Fruit fly (Drosophila melanogaster) whole organism, wandering third instar larva: ENCODE measurements around the gene slou.

Source experiments
- Abd-B ChIP-seq: fragments of >200 bp; optimal IDR thresholded peaks from 2 replicates; lab custom pipeline; 2017; ENCODE audit warnings: missing biosample characterization, missing genetic modification characterization
- CG32264 ChIP-seq: fragments of 200-800 bp; sonication (Bioruptor generic); optimal IDR thresholded peaks from 2 replicates; lab custom pipeline; 2016; ENCODE audit warnings: missing biosample characterization, missing genetic modification characterization
- CG9705 ChIP-seq: fragments of 200-800 bp; sonication (Bioruptor generic); optimal IDR thresholded peaks from 2 replicates; lab custom pipeline; 2018; ENCODE audit warnings: missing biosample characterization, mild to moderate bottlenecking, missing genetic modification characterization
- CrebA ChIP-seq: fragments of 200-800 bp; sonication (Bioruptor generic); optimal IDR thresholded peaks from 2 replicates; lab custom pipeline; 2016; ENCODE audit warnings: missing biosample characterization, mild to moderate bottlenecking, missing genetic modification characterization, borderline replicate concordance
- Dfd ChIP-seq: fragments of >200 bp; optimal IDR thresholded peaks from 2 replicates; lab custom pipeline; 2017; ENCODE audit warnings: missing biosample characterization, missing genetic modification characterization
- Dif ChIP-seq: fragments of 200-275, 200-300 bp; sonication (Bioruptor generic); optimal IDR thresholded peaks from 2 replicates; lab custom pipeline; 2018; ENCODE audit warnings: missing biosample characterization, missing genetic modification characterization; ENCODE audit not compliant: partially characterized antibody
- GATAd ChIP-seq: sonication (Bioruptor generic); optimal IDR thresholded peaks from 2 replicates; lab custom pipeline; 2016; ENCODE audit warnings: missing biosample characterization, missing genetic modification characterization
- HLH106 ChIP-seq: fragments of 200-800 bp; optimal IDR thresholded peaks from 3 replicates; lab custom pipeline; 2019; ENCODE audit warnings: missing biosample characterization, mild to moderate bottlenecking, missing genetic modification characterization, moderate library complexity
- Hnf4 ChIP-seq: fragments of 200-800 bp; sonication (Bioruptor generic); optimal IDR thresholded peaks from 2 replicates; lab custom pipeline; 2016; ENCODE audit warnings: missing biosample characterization, mild to moderate bottlenecking, missing genetic modification characterization
- Hr78 ChIP-seq: fragments of >200 bp; optimal IDR thresholded peaks from 2 replicates; lab custom pipeline; 2017; ENCODE audit warnings: missing biosample characterization, missing genetic modification characterization
- Hr83 ChIP-seq: fragments of 200-300 bp; sonication (Bioruptor generic); optimal IDR thresholded peaks from 2 replicates; lab custom pipeline; 2016; ENCODE audit warnings: missing biosample characterization, mild to moderate bottlenecking, missing genetic modification characterization, moderate library complexity; ENCODE audit not compliant: poor library complexity, severe bottlenecking
- Jra ChIP-seq: sonication (Bioruptor generic); optimal IDR thresholded peaks from 2 replicates; lab custom pipeline; 2016; ENCODE audit warnings: missing biosample characterization, missing genetic modification characterization
- Mio ChIP-seq: sonication (Bioruptor generic); optimal IDR thresholded peaks from 2 replicates; lab custom pipeline; 2016; ENCODE audit warnings: missing biosample characterization, missing genetic modification characterization
- Myc ChIP-seq: fragments of >200 bp; optimal IDR thresholded peaks from 2 replicates; lab custom pipeline; 2017
- N ChIP-seq: fragments of >200 bp; optimal IDR thresholded peaks from 2 replicates; lab custom pipeline; 2018; ENCODE audit warnings: missing biosample characterization, missing external identifiers, missing genetic modification characterization
- OdsH ChIP-seq: fragments of 200-800 bp; sonication (Bioruptor generic); optimal IDR thresholded peaks from 2 replicates; lab custom pipeline; 2016; ENCODE audit warnings: missing biosample characterization, mild to moderate bottlenecking, missing genetic modification characterization
- Rel ChIP-seq, 2 experiments: fragments of 200-800 bp; sonication (Bioruptor generic) in 1 of 2; optimal IDR thresholded peaks; 2 replicates in 1 of 2; 3 replicates in 1 of 2; lab custom pipeline; 2016 to 2019; ENCODE audit warnings: mild to moderate bottlenecking in 2 of 2, missing biosample characterization in 2 of 2, missing genetic modification characterization in 2 of 2, moderate library complexity in 1 of 2
- Sp1 ChIP-seq: fragments of 200-800 bp; sonication (Bioruptor generic); optimal IDR thresholded peaks from 3 replicates; lab custom pipeline; 2019; ENCODE audit warnings: missing biosample characterization, mild to moderate bottlenecking, missing genetic modification characterization, moderate library complexity
- Vsx2 ChIP-seq: fragments of 200-300, 225-300 bp; sonication (Bioruptor generic); optimal IDR thresholded peaks from 2 replicates; lab custom pipeline; 2018; ENCODE audit warnings: missing biosample characterization, missing genetic modification characterization; ENCODE audit not compliant: partially characterized antibody
- br ChIP-seq: fragments of 200-800 bp; sonication (Bioruptor generic); optimal IDR thresholded peaks from 2 replicates; lab custom pipeline; 2016; ENCODE audit warnings: missing biosample characterization, missing genetic modification characterization
- brk ChIP-seq: fragments of 200-800 bp; sonication (Bioruptor generic); optimal IDR thresholded peaks from 2 replicates; lab custom pipeline; 2016; ENCODE audit warnings: missing biosample characterization, mild to moderate bottlenecking, missing genetic modification characterization
- dl ChIP-seq, 2 experiments: fragments of 175-275, 200-275 bp in 1 of 2; fragments of 200-275 bp in 1 of 2; sonication (Bioruptor generic); optimal IDR thresholded peaks; lab custom pipeline; 2018; ENCODE audit warnings: mild to moderate bottlenecking in 2 of 2, missing biosample characterization in 2 of 2, missing genetic modification characterization in 2 of 2, moderate library complexity in 2 of 2; ENCODE audit not compliant: partially characterized antibody in 2 of 2, insufficient read depth in 1 of 2
- dmrt93B ChIP-seq: fragments of 200-800 bp; sonication (Bioruptor generic); optimal IDR thresholded peaks from 2 replicates; lab custom pipeline; 2018; ENCODE audit warnings: missing biosample characterization, mild to moderate bottlenecking, missing genetic modification characterization
- dsf ChIP-seq: sonication (Bioruptor generic); optimal IDR thresholded peaks from 2 replicates; lab custom pipeline; 2016; ENCODE audit warnings: missing biosample characterization, missing genetic modification characterization, borderline replicate concordance
- ey ChIP-seq: fragments of 200-800 bp; sonication (Bioruptor generic); optimal IDR thresholded peaks from 2 replicates; lab custom pipeline; 2016; ENCODE audit warnings: missing biosample characterization, missing genetic modification characterization
- foxo ChIP-seq, 2 experiments: fragments of 200-800 bp; sonication (Bioruptor generic); optimal IDR thresholded peaks; 2 replicates in 1 of 2; 3 replicates in 1 of 2; lab custom pipeline; 2016 to 2017; ENCODE audit warnings: missing biosample characterization in 2 of 2, missing genetic modification characterization in 2 of 2
- fru ChIP-seq: fragments of 200-800 bp; sonication (Bioruptor generic); optimal IDR thresholded peaks from 3 replicates; lab custom pipeline; 2016; ENCODE audit warnings: missing biosample characterization, mild to moderate bottlenecking, missing genetic modification characterization
- h ChIP-seq: fragments of 200-800 bp; sonication (Bioruptor generic); optimal IDR thresholded peaks from 3 replicates; lab custom pipeline; 2016; ENCODE audit warnings: missing biosample characterization, mild to moderate bottlenecking, missing genetic modification characterization
- jim ChIP-seq: fragments of 175-275, 200-325 bp; sonication (Bioruptor generic); optimal IDR thresholded peaks from 2 replicates; lab custom pipeline; 2016; ENCODE audit warnings: missing biosample characterization, mild to moderate bottlenecking, missing genetic modification characterization
- lola ChIP-seq: fragments of >200 bp; optimal IDR thresholded peaks from 2 replicates; lab custom pipeline; 2017; ENCODE audit warnings: missing biosample characterization, missing genetic modification characterization
- pan ChIP-seq: fragments of >200 bp; optimal IDR thresholded peaks from 2 replicates; lab custom pipeline; 2017
- psq ChIP-seq: fragments of 200-800 bp; sonication (Bioruptor generic); optimal IDR thresholded peaks from 3 replicates; lab custom pipeline; 2017; ENCODE audit warnings: missing biosample characterization, mild to moderate bottlenecking, missing genetic modification characterization, moderate library complexity
- rgr ChIP-seq: fragments of 200-800 bp; sonication (Bioruptor generic); optimal IDR thresholded peaks from 3 replicates; lab custom pipeline; 2016; ENCODE audit warnings: missing biosample characterization, mild to moderate bottlenecking, missing genetic modification characterization
- sage ChIP-seq: fragments of 200-800 bp; sonication (Bioruptor generic); optimal IDR thresholded peaks from 2 replicates; lab custom pipeline; 2016; ENCODE audit warnings: missing biosample characterization, mild to moderate bottlenecking, missing genetic modification characterization
- sv ChIP-seq: fragments of 200-800 bp; sonication (Bioruptor generic); optimal IDR thresholded peaks from 3 replicates; lab custom pipeline; 2016; ENCODE audit warnings: missing biosample characterization, missing genetic modification characterization
- tai ChIP-seq: sonication (Bioruptor generic); optimal IDR thresholded peaks from 2 replicates; lab custom pipeline; 2016; ENCODE audit warnings: missing biosample characterization, missing genetic modification characterization
- usp ChIP-seq: fragments of >200 bp; optimal IDR thresholded peaks from 2 replicates; lab custom pipeline; 2017; ENCODE audit warnings: missing biosample characterization, missing genetic modification characterization
- woc ChIP-seq: sonication (Bioruptor generic); optimal IDR thresholded peaks from 2 replicates; lab custom pipeline; 2016; ENCODE audit warnings: missing biosample characterization, mild to moderate bottlenecking, missing genetic modification characterization

The slou gene

dm6 chr3R:21557052-21557451 lies at the start of gene slou:
Gene slou, minus strand, starts transcription at chr3R:21557182.
- no peak for TF ChIP-seq dl (GFP tag; optimal IDR thresholded peaks at IDR 0.05; lab: Kevin White, UChicago; ENCODE audit: insufficient read depth in 1 of 2, partially characterized antibody in 2 of 2)
- no peak for TF ChIP-seq CG9705 (GFP tag; lab: Kevin White, UChicago)

DNA sequence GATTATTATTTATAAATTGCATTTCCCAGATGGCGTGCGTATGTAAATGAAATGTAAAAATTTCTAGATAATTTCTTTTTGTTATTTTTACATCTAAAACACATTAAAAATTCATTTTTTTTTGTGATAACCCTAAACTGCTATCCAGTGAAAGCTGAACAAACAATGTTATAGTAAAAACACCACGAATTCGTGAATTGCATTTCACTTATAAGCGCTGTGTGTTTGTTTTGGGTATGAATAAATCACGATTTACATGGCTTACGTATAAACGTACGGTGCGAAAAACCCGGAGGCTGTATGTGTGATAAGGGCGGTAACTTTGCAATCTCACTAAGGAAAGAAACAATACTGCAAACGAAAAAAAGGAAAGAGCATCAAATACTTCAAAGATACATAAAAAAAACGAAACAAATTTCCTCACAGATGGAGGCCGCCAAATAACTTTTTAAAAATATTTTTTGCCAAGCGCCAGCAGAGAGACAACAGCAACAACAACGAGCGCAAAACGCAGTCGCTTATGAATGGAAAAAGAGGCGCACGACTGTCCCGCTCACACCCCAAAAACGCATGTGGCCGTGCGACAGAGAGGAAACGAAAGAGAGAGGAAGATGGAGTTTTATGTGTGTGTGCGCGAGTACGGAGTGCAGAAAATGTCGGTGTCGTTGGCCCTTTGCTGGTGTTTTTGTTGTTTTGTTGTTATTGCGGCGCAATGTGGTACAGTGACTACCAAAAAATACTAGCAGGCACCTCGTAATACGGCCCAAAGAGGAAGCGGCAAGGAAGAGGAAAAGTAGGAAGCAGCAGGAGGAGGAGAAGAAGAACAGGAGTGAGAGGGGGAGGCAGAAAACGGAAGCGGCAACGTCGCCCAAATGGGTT lies 49.5 kb upstream of the slou start:
- TF ChIP-seq GATAd (GFP tag; lab: Kevin White, UChicago) = no peak
- TF ChIP-seq lola = no peak
- TF ChIP-seq OdsH (GFP tag; lab: Kevin White, UChicago) = no peak
- no peak for TF ChIP-seq usp (GFP tag; lab: Kevin White, UChicago)
- no peak for TF ChIP-seq sv (GFP tag; lab: Kevin White, UChicago)
- peak; percentile 53 for TF ChIP-seq woc (GFP tag; lab: Kevin White, UChicago)
- no peak for TF ChIP-seq Jra
- TF ChIP-seq Mio (GFP tag; lab: Kevin White, UChicago) = no peak
- TF ChIP-seq jim (GFP tag; lab: Kevin White, UChicago) = peak; percentile 90
- peak; percentile 48 for TF ChIP-seq Hnf4
- no peak for TF ChIP-seq CG9705 (GFP tag; lab: Kevin White, UChicago)
- TF ChIP-seq brk (GFP tag; lab: Kevin White, UChicago) = no peak
- TF ChIP-seq Rel (GFP tag; optimal IDR thresholded peaks at IDR 0.05; lab: Kevin White, UChicago) = no peak
- TF ChIP-seq Rel (tag; optimal IDR thresholded peaks at IDR 0.05; lab: Kevin White, UChicago) = peak; percentile 49
- peak; percentile 5 for TF ChIP-seq HLH106 (tag; lab: Kevin White, UChicago)
- TF ChIP-seq tai (GFP tag; lab: Kevin White, UChicago) = no peak
- TF ChIP-seq h (GFP tag; lab: Kevin White, UChicago) = peak; percentile 70
- TF ChIP-seq Abd-B (GFP tag; lab: Kevin White, UChicago) = no peak
- peak; percentile 35 for TF ChIP-seq Hr83 (GFP tag; lab: Kevin White, UChicago)
- peak; percentile 51 to 54 for TF ChIP-seq dl (GFP tag; optimal IDR thresholded peaks at IDR 0.05; lab: Kevin White, UChicago; ENCODE audit: insufficient read depth in 1 of 2, partially characterized antibody in 2 of 2)
- no peak for TF ChIP-seq fru
- no peak for TF ChIP-seq pan (lab: Kevin White, UChicago)
- no peak for TF ChIP-seq Myc (lab: Kevin White, UChicago)
- no peak for TF ChIP-seq Dfd (GFP tag; lab: Kevin White, UChicago)
- peak; percentile 97 for TF ChIP-seq psq
- peak; percentile 62 for TF ChIP-seq CrebA (GFP tag; lab: Kevin White, UChicago)
- TF ChIP-seq foxo (GFP tag; optimal IDR thresholded peaks at IDR 0.05; lab: Kevin White, UChicago) = peak in 1 of 2 experiments; percentile 41
- no peak for TF ChIP-seq Vsx2
- no peak for TF ChIP-seq dmrt93B (GFP tag; lab: Kevin White, UChicago)
- TF ChIP-seq Sp1 = peak; percentile 22
- peak; percentile 71 for TF ChIP-seq Dif (GFP tag; lab: Kevin White, UChicago)
- TF ChIP-seq rgr (GFP tag; lab: Kevin White, UChicago) = peak; percentile 7
- no peak for TF ChIP-seq dsf (GFP tag; lab: Kevin White, UChicago)
- no peak for TF ChIP-seq ey (GFP tag; lab: Kevin White, UChicago)
- no peak for TF ChIP-seq N (GFP tag; lab: Kevin White, UChicago)
- TF ChIP-seq CG32264 (GFP tag; lab: Kevin White, UChicago) = no peak
- peak; percentile 30 for TF ChIP-seq sage (GFP tag; lab: Kevin White, UChicago)
- TF ChIP-seq br (GFP tag; lab: Kevin White, UChicago) = no peak
- no peak for TF ChIP-seq Hr78 (GFP tag; lab: Kevin White, UChicago)
- TF ChIP-seq, all 38 proteins: peak for 15
